Worm (Caenorhabditis elegans): ENCODE measurements around the gene npr-36.
A peak's percentile ranks its signal among the peaks of the same experiment; 100 is the strongest.

npr-36 gene

ce11 chrX:17375877-17376276, 16.3 kb downstream of the npr-36 start:
- TF ChIP-seq lin-14 (GFP tag; optimal IDR thresholded peaks at IDR 0.05) (peak; percentile 4), elt-2 (tag; optimal IDR thresholded peaks at IDR 0.05) (peak; percentile 63), hlh-17 (GFP tag; optimal IDR thresholded peaks at IDR 0.05; ENCODE audit: borderline replicate concordance) (no peak)

ce11 chrX:17378996-17379395, 19.4 kb downstream of the npr-36 start:
- TF ChIP-seq elt-2 (tag; optimal IDR thresholded peaks at IDR 0.05), result peak; percentile 59
- TF ChIP-seq nhr-77 (tag; optimal IDR thresholded peaks at IDR 0.05), result no peak

- TF ChIP-seq unc-86 (tag; optimal IDR thresholded peaks at IDR 0.05) (no peak), efl-1 (optimal IDR thresholded peaks at IDR 0.05) (no peak), efl-1 (GFP tag; optimal IDR thresholded peaks at IDR 0.05 in 1 of 2) (peak in 1 of 2 experiments; percentile 10), hpl-2 (GFP tag; optimal IDR thresholded peaks at IDR 0.05) (no peak), fos-1 (tag; optimal IDR thresholded peaks at IDR 0.05) (no peak), blmp-1 (tag; optimal IDR thresholded peaks at IDR 0.05) (peak; percentile 22)
Observed at ce11 chrX:17379675-17380074, 20.1 kb downstream of the npr-36 start, which contains the start of gene F10D7.10. F10D7.10 (minus strand) TSS chrX:17379775.

- TF ChIP-seq ztf-4 (tag; optimal IDR thresholded peaks at IDR 0.05) (no peak), C34B4.2 (tag; optimal IDR thresholded peaks at IDR 0.05) (no peak), dpl-1 (GFP tag; optimal IDR thresholded peaks at IDR 0.05) (no peak), unc-62 (GFP tag; optimal IDR thresholded peaks at IDR 0.05) (no peak), nhr-77 (tag; optimal IDR thresholded peaks at IDR 0.05) (no peak), nhr-28 (tag; optimal IDR thresholded peaks at IDR 0.05) (no peak), efl-1 (optimal IDR thresholded peaks at IDR 0.05) (no peak), efl-1 (GFP tag; optimal IDR thresholded peaks at IDR 0.05 in 1 of 2) (peak in 1 of 2 experiments; percentile 48)
Observed at ce11 chrX:17381975-17382374, 22.4 kb downstream of the npr-36 start, which contains the start of gene F10D7.4. F10D7.4 (minus strand) TSS chrX:17382075.

- no peak for TF ChIP-seq isw-1 (GFP tag; IDR thresholded peaks at IDR 0.05)
- TF ChIP-seq hlh-17 (GFP tag; optimal IDR thresholded peaks at IDR 0.05; ENCODE audit: borderline replicate concordance), result no peak
- no peak for TF ChIP-seq mef-2 (tag; optimal IDR thresholded peaks at IDR 0.05)
- no peak for TF ChIP-seq sox-4 (tag; optimal IDR thresholded peaks at IDR 0.05)
- TF ChIP-seq nhr-11 (tag; optimal IDR thresholded peaks at IDR 0.05), result no peak
- no peak for TF ChIP-seq nhr-71 (tag; optimal IDR thresholded peaks at IDR 0.05)
- no peak for TF ChIP-seq lin-35 (GFP tag; optimal IDR thresholded peaks at IDR 0.05)
- TF ChIP-seq nhr-20 (tag; optimal IDR thresholded peaks at IDR 0.05), result no peak
- TF ChIP-seq unc-98 (GFP tag; IDR thresholded peaks at IDR 0.05), result no peak
- no peak for TF ChIP-seq efl-1 (optimal IDR thresholded peaks at IDR 0.05)
- no peak for TF ChIP-seq efl-1 (GFP tag; optimal IDR thresholded peaks at IDR 0.05 in 1 of 2)
- TF ChIP-seq nhr-12 (tag; optimal IDR thresholded peaks at IDR 0.05), result no peak
- no peak for TF ChIP-seq unc-62 (GFP tag; optimal IDR thresholded peaks at IDR 0.05)
- TF ChIP-seq grh-1 (GFP tag; IDR thresholded peaks at IDR 0.05), result no peak
- TF ChIP-seq ets-5 (GFP tag; IDR thresholded peaks at IDR 0.05), result no peak
Observed at ce11 chrX:17384343-17384742, 24.8 kb downstream of the npr-36 start.

ce11 chrX:17385102-17385501, 25.6 kb downstream of the npr-36 start:
- peak; percentile 14 for TF ChIP-seq snu-23 (GFP tag; optimal IDR thresholded peaks at IDR 0.05)
- TF ChIP-seq nhr-19 (GFP tag; conservative IDR thresholded peaks at IDR 0.05), result peak; percentile 43
- peak in 1 of 2 experiments; percentile 61 for TF ChIP-seq lsy-2 (tag; optimal IDR thresholded peaks at IDR 0.05)
- TF ChIP-seq lin-14 (GFP tag; optimal IDR thresholded peaks at IDR 0.05), result peak; percentile 56
- peak in 1 of 2 experiments; percentile 43 for TF ChIP-seq mdl-1 (tag; optimal IDR thresholded peaks at IDR 0.05)
- peak; percentile 13 for TF ChIP-seq nhr-20 (tag; optimal IDR thresholded peaks at IDR 0.05)
- TF ChIP-seq unc-130 (tag; optimal IDR thresholded peaks at IDR 0.05), result peak; percentile 48
- peak; percentile 76 for TF ChIP-seq rnt-1 (tag; optimal IDR thresholded peaks at IDR 0.05)
- peak; percentile 24 for TF ChIP-seq C16A3.4 (tag; optimal IDR thresholded peaks at IDR 0.05)
- peak; percentile 9 for TF ChIP-seq lin-39 (tag; optimal IDR thresholded peaks at IDR 0.05)
- peak; percentile 27 for TF ChIP-seq lir-3 (tag; optimal IDR thresholded peaks at IDR 0.05; ENCODE audit: poor library complexity)
- TF ChIP-seq nhr-71 (tag; optimal IDR thresholded peaks at IDR 0.05), result peak; percentile 69
- TF ChIP-seq aly-2 (tag; optimal IDR thresholded peaks at IDR 0.05), result no peak
- no peak for TF ChIP-seq mab-9 (GFP tag; IDR thresholded peaks at IDR 0.05)
- TF ChIP-seq C04F5.9 (tag; optimal IDR thresholded peaks at IDR 0.05), result no peak
